Worm (Caenorhabditis elegans): Measurements from ENCODE around the gene T19B10.5.

Gene T19B10.5

DNA sequence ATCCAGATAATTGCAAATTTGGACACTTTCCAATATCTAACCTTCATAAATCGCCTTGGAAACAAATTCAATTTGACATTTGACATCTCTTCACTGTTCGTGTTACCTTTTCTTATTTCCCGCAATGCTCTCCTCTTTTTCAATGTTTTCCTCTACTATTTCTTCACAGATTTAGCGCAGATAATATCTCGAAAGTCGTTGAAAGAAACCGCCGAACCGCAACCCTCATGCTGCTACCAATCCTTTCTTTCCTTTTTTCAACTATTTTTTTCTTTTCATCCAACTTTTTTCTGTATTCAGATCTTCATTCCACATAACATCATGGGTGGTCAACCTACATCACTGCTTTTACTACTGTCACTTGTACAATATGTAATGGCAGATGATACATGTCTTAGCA lies at the start of gene T19B10.5:
TSS of gene T19B10.5 (plus strand) at position 301 of the 400 bp plus-strand sequence.
- no peak for TF ChIP-seq ets-7 (tag; optimal IDR thresholded peaks at IDR 0.05)
- TF ChIP-seq hmg-4 (GFP tag; optimal IDR thresholded peaks at IDR 0.05), result no peak
- TF ChIP-seq sea-1 (GFP tag; conservative IDR thresholded peaks at IDR 0.05), result no peak
- no peak for TF ChIP-seq ceh-13 (GFP tag; optimal IDR thresholded peaks at IDR 0.05)
- TF ChIP-seq hnd-1 (tag; optimal IDR thresholded peaks at IDR 0.05), result no peak
- no peak for TF ChIP-seq tbx-37 (GFP tag; conservative IDR thresholded peaks at IDR 0.05)
- no peak for TF ChIP-seq pes-1 (GFP tag; IDR thresholded peaks at IDR 0.05)
- no peak for TF ChIP-seq B0310.2 (tag; optimal IDR thresholded peaks at IDR 0.05)
- no peak for TF ChIP-seq hmbx-1 (tag; optimal IDR thresholded peaks at IDR 0.05)
- no peak for TF ChIP-seq tra-4 (tag; optimal IDR thresholded peaks at IDR 0.05)
- no peak for TF ChIP-seq ama-1 (optimal IDR thresholded peaks at IDR 0.05)
- no peak for TF ChIP-seq tbx-11 (GFP tag; IDR thresholded peaks at IDR 0.05)
- no peak for TF ChIP-seq F13C5.2 (tag; optimal IDR thresholded peaks at IDR 0.05)
- no peak for TF ChIP-seq flt-1 (GFP tag; IDR thresholded peaks at IDR 0.05)
- no peak for TF ChIP-seq scrt-1 (GFP tag; IDR thresholded peaks at IDR 0.05)
- no peak for TF ChIP-seq aly-1 (tag; optimal IDR thresholded peaks at IDR 0.05)
- no peak for TF ChIP-seq ceh-36 (tag; optimal IDR thresholded peaks at IDR 0.05)

DNA sequence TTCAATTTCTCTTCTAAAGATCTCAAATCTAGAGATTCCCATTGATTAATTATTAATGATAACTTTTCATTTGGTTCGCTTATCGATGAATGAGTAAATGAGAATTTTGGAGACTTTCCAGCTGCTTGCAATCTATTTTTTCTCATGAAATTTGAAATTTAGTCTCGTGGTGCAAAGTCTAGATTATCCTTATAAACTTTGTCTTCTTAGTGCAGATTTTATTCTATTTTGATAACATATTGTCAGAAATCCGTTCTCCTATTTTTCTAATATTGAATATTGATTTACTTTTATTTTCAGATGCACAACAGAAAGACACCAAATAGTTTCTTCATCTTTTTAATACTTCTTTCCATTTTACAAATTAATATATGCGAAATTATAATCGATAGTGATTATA lies 43.5 kb upstream of the T19B10.5 start, which contains the start of gene lgc-49:
TSS of gene lgc-49 (plus strand) at position 301 of the 400 bp plus-strand sequence.
- no peak for TF ChIP-seq ceh-13 (GFP tag; optimal IDR thresholded peaks at IDR 0.05)
- no peak for TF ChIP-seq tra-4 (tag; optimal IDR thresholded peaks at IDR 0.05)
- no peak for TF ChIP-seq pes-1 (GFP tag; IDR thresholded peaks at IDR 0.05)
- TF ChIP-seq tbx-37 (GFP tag; conservative IDR thresholded peaks at IDR 0.05), result no peak
- TF ChIP-seq B0310.2 (tag; optimal IDR thresholded peaks at IDR 0.05), result no peak
- no peak for TF ChIP-seq ceh-36 (tag; optimal IDR thresholded peaks at IDR 0.05)
- no peak for TF ChIP-seq tbx-11 (GFP tag; IDR thresholded peaks at IDR 0.05)
- no peak for TF ChIP-seq F13C5.2 (tag; optimal IDR thresholded peaks at IDR 0.05)
- TF ChIP-seq hnd-1 (tag; optimal IDR thresholded peaks at IDR 0.05), result no peak
- no peak for TF ChIP-seq ets-7 (tag; optimal IDR thresholded peaks at IDR 0.05)
- TF ChIP-seq scrt-1 (GFP tag; IDR thresholded peaks at IDR 0.05), result no peak
- TF ChIP-seq aly-1 (tag; optimal IDR thresholded peaks at IDR 0.05), result no peak
- no peak for TF ChIP-seq hmg-4 (GFP tag; optimal IDR thresholded peaks at IDR 0.05)
- TF ChIP-seq ama-1 (optimal IDR thresholded peaks at IDR 0.05), result no peak
- no peak for TF ChIP-seq hmbx-1 (tag; optimal IDR thresholded peaks at IDR 0.05)

DNA sequence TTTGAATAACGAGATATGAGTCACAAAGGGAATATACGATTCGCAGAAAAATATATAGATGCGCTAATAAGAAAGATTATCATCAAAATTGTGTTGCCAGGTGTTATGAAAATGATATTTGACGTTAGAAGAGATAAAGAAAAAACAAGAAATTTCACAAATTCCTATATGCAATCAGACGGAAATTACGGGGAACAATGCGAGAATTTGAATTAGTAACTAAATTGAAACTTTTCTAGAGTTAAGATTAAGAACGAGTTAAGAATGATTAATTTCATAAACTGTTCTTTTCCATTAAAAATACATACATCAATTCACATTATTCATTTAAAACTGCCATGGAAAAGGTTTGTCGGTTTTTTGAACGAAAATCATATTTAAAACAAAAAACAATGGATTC lies 38.3 kb upstream of the T19B10.5 start, which contains the start of gene clc-6:
TSS of gene clc-6 (minus strand) at position 101 of the 400 bp plus-strand sequence.
- TF ChIP-seq tbx-37 (GFP tag; conservative IDR thresholded peaks at IDR 0.05) (no peak), hmbx-1 (tag; optimal IDR thresholded peaks at IDR 0.05) (no peak), ets-7 (tag; optimal IDR thresholded peaks at IDR 0.05) (no peak), hmg-4 (GFP tag; optimal IDR thresholded peaks at IDR 0.05) (no peak), tbx-11 (GFP tag; IDR thresholded peaks at IDR 0.05) (no peak), ceh-36 (tag; optimal IDR thresholded peaks at IDR 0.05) (no peak), pes-1 (GFP tag; IDR thresholded peaks at IDR 0.05) (no peak), F13C5.2 (tag; optimal IDR thresholded peaks at IDR 0.05) (no peak), aly-1 (tag; optimal IDR thresholded peaks at IDR 0.05) (no peak), ceh-13 (GFP tag; optimal IDR thresholded peaks at IDR 0.05) (no peak), flt-1 (GFP tag; IDR thresholded peaks at IDR 0.05) (no peak)

DNA sequence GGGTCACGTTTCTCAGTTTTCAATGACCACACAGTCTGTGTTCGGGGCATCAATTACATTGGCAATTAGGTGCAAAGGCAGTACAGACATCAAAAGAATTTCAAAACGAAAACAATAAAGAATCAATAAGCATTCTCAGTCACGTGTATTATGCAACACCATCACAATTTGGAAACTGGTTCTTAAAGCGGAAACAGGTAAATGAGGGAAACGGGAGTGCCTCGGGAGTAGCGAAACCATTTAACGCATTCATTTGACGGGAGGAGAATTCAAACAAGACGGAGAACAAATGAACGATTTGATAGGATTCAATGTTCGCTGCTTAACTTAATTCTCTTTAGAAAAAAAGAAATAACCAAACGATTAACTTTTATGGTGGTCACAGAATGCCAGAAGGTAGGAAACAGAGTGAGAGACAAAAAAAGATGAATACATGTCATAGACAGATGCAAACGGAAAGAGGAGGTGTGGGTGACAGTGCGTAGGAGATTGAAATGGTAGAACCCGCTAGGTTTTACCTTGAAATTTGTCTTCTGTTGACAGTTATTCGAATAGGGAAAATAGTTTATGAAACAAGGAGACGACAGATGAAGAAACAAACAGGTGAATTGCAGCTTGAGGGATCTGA lies 37.7 kb upstream of the T19B10.5 start:
- TF ChIP-seq sea-1 (GFP tag; conservative IDR thresholded peaks at IDR 0.05) (no peak), hmg-4 (GFP tag; optimal IDR thresholded peaks at IDR 0.05) (no peak), ceh-13 (GFP tag; optimal IDR thresholded peaks at IDR 0.05) (no peak), ama-1 (optimal IDR thresholded peaks at IDR 0.05) (no peak), flt-1 (GFP tag; IDR thresholded peaks at IDR 0.05) (no peak), B0310.2 (tag; optimal IDR thresholded peaks at IDR 0.05) (no peak), F13C5.2 (tag; optimal IDR thresholded peaks at IDR 0.05) (no peak), tbx-37 (GFP tag; conservative IDR thresholded peaks at IDR 0.05) (no peak), tra-4 (tag; optimal IDR thresholded peaks at IDR 0.05) (no peak)

DNA sequence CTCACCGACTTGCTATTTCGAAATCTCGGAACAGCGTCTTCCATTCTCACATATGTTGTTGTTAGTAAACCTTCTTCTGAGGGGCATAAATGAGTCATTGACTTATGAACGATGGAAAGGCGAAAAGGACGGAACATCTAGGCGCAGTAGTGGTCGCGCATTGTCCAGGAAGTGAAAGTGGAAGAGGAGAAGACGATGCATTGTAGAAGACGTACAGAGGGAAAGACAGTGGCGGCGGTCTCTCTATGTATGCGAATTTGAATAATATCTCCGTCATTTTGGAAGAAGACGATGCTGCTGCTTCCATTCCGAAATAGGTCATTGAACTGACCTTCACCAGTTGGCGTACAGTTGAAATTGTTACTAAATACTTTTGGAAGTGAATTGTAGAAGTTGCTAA lies 36.4 kb upstream of the T19B10.5 start:
- no peak for TF ChIP-seq hmg-4 (GFP tag; optimal IDR thresholded peaks at IDR 0.05)
- no peak for TF ChIP-seq hnd-1 (tag; optimal IDR thresholded peaks at IDR 0.05)
- TF ChIP-seq hmbx-1 (tag; optimal IDR thresholded peaks at IDR 0.05), result no peak
- no peak for TF ChIP-seq tbx-11 (GFP tag; IDR thresholded peaks at IDR 0.05)
- no peak for TF ChIP-seq ceh-13 (GFP tag; optimal IDR thresholded peaks at IDR 0.05)
- TF ChIP-seq flt-1 (GFP tag; IDR thresholded peaks at IDR 0.05), result no peak
- no peak for TF ChIP-seq tra-4 (tag; optimal IDR thresholded peaks at IDR 0.05)
- TF ChIP-seq sea-1 (GFP tag; conservative IDR thresholded peaks at IDR 0.05), result no peak
- TF ChIP-seq ceh-36 (tag; optimal IDR thresholded peaks at IDR 0.05), result no peak
- no peak for TF ChIP-seq F13C5.2 (tag; optimal IDR thresholded peaks at IDR 0.05)
- TF ChIP-seq B0310.2 (tag; optimal IDR thresholded peaks at IDR 0.05), result no peak
- no peak for TF ChIP-seq tbx-37 (GFP tag; conservative IDR thresholded peaks at IDR 0.05)
- TF ChIP-seq ama-1 (optimal IDR thresholded peaks at IDR 0.05), result no peak
- TF ChIP-seq pes-1 (GFP tag; IDR thresholded peaks at IDR 0.05), result no peak

DNA sequence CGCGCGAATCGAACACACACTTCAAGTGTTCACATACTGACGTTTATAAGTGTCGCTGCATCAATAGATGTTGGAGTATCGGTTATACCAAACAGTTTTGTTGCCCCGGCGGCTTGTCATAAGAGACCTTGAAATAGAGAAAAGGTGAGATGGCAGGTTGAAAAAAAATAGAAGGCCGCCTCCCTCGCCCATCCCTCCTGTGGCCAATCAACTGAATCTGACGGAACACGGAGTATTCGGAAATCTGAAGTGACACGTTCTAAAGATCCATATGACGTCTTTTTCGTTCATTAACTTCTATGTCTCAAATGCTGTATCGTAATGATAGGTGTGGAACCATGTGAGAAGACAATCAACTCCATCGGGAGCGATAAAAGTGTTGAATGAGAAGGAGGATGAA lies 35.0 kb upstream of the T19B10.5 start:
- TF ChIP-seq B0310.2 (tag; optimal IDR thresholded peaks at IDR 0.05), result no peak
- no peak for TF ChIP-seq tbx-37 (GFP tag; conservative IDR thresholded peaks at IDR 0.05)
- no peak for TF ChIP-seq aly-1 (tag; optimal IDR thresholded peaks at IDR 0.05)
- TF ChIP-seq flt-1 (GFP tag; IDR thresholded peaks at IDR 0.05), result no peak
- TF ChIP-seq hnd-1 (tag; optimal IDR thresholded peaks at IDR 0.05), result no peak
- no peak for TF ChIP-seq sea-1 (GFP tag; conservative IDR thresholded peaks at IDR 0.05)
- TF ChIP-seq pes-1 (GFP tag; IDR thresholded peaks at IDR 0.05), result no peak
- TF ChIP-seq F13C5.2 (tag; optimal IDR thresholded peaks at IDR 0.05), result no peak
- TF ChIP-seq ets-7 (tag; optimal IDR thresholded peaks at IDR 0.05), result no peak
- TF ChIP-seq scrt-1 (GFP tag; IDR thresholded peaks at IDR 0.05), result no peak
- TF ChIP-seq hmg-4 (GFP tag; optimal IDR thresholded peaks at IDR 0.05), result no peak
- no peak for TF ChIP-seq tra-4 (tag; optimal IDR thresholded peaks at IDR 0.05)
- TF ChIP-seq ceh-36 (tag; optimal IDR thresholded peaks at IDR 0.05), result no peak
- no peak for TF ChIP-seq hmbx-1 (tag; optimal IDR thresholded peaks at IDR 0.05)

DNA sequence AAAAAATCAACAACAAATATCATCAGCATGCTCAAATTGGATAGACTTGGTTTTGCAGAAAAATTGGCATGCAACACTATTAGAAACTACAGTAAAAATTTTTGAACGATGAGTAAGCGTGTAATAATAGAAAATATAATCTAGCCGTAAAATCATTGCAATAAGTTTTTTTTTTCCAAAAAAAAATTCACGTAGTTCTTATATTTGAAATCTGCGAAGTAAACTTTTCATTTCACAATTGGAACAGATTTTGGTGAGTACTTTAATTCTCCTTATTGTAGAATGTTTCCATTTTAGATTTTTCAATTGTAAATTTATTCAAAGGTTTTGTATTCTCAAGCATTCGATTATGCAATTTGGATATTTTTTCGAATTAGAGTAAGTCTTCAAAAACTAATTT lies 34.1 kb upstream of the T19B10.5 start, which contains the start of gene K10D6.3:
TSS of gene K10D6.3 (plus strand) at position 301 of the 400 bp plus-strand sequence.
- TF ChIP-seq ets-7 (tag; optimal IDR thresholded peaks at IDR 0.05) (no peak), ceh-36 (tag; optimal IDR thresholded peaks at IDR 0.05) (no peak), F13C5.2 (tag; optimal IDR thresholded peaks at IDR 0.05) (no peak)

All from whole organism, early embryonic.